Worm (Caenorhabditis elegans): Measurements from ENCODE around the gene ZK1127.5.

Gene ZK1127.5

ce11 chrII:7059274-7059757 is 8.8 kb downstream of the ZK1127.5 start (continued):
- TF ChIP-seq C34B4.2 (tag; optimal IDR thresholded peaks at IDR 0.05) (no peak), ceh-82 (tag; optimal IDR thresholded peaks at IDR 0.05) (no peak), nhr-71 (tag; optimal IDR thresholded peaks at IDR 0.05) (peak; percentile 91), hpl-2 (GFP tag; optimal IDR thresholded peaks at IDR 0.05) (no peak), snu-23 (GFP tag; optimal IDR thresholded peaks at IDR 0.05) (peak; percentile 69), mdl-1 (tag; optimal IDR thresholded peaks at IDR 0.05) (peak in 1 of 2 experiments; percentile 75), vab-15 (tag; optimal IDR thresholded peaks at IDR 0.05) (no peak), lin-13 (GFP tag; optimal IDR thresholded peaks at IDR 0.05) (no peak), unc-130 (tag; optimal IDR thresholded peaks at IDR 0.05) (no peak), nhr-90 (tag; optimal IDR thresholded peaks at IDR 0.05; ENCODE audit: poor library complexity) (peak; percentile 61), isw-1 (GFP tag; IDR thresholded peaks at IDR 0.05) (no peak), grh-1 (GFP tag; IDR thresholded peaks at IDR 0.05) (peak; percentile 46), elt-3 (tag; optimal IDR thresholded peaks at IDR 0.05) (peak in 3 of 6 experiments; percentile 53 to 79 (median 72)), alr-1 (tag; optimal IDR thresholded peaks at IDR 0.05; ENCODE audit: borderline replicate concordance) (no peak), lsy-2 (tag; optimal IDR thresholded peaks at IDR 0.05) (peak; percentile 6 to 54), pax-3 (tag; optimal IDR thresholded peaks at IDR 0.05) (no peak), egl-27 (tag; optimal IDR thresholded peaks at IDR 0.05) (no peak), skn-1 (tag; optimal IDR thresholded peaks at IDR 0.05) (peak; percentile 57), ets-5 (GFP tag; IDR thresholded peaks at IDR 0.05) (no peak), tbx-2 (tag; optimal IDR thresholded peaks at IDR 0.05) (peak; percentile 70), ama-1 (optimal IDR thresholded peaks at IDR 0.05) (no peak), zip-4 (GFP tag; optimal IDR thresholded peaks at IDR 0.05) (no peak), fkh-10 (GFP tag; optimal IDR thresholded peaks at IDR 0.05) (no peak), pqm-1 (tag; optimal IDR thresholded peaks at IDR 0.05) (no peak), efl-3 (GFP tag; optimal IDR thresholded peaks at IDR 0.05) (no peak), sup-37 (GFP tag; optimal IDR thresholded peaks at IDR 0.05) (no peak), nhr-237 (tag; optimal IDR thresholded peaks at IDR 0.05) (no peak), lir-3 (tag; optimal IDR thresholded peaks at IDR 0.05; ENCODE audit: poor library complexity) (peak; percentile 37), tlp-1 (tag; optimal IDR thresholded peaks at IDR 0.05) (no peak), nhr-19 (GFP tag; conservative IDR thresholded peaks at IDR 0.05) (peak; percentile 48; the same call in 1 of the 2 replicates), nhr-20 (tag; optimal IDR thresholded peaks at IDR 0.05) (peak; percentile 87), mab-9 (GFP tag; IDR thresholded peaks at IDR 0.05) (no peak), ces-1 (GFP tag; optimal IDR thresholded peaks at IDR 0.05) (no peak), dpl-1 (GFP tag; optimal IDR thresholded peaks at IDR 0.05) (peak in 2 of 3 experiments; percentile 32 to 36), elt-2 (tag; optimal IDR thresholded peaks at IDR 0.05) (peak; percentile 83), lin-14 (GFP tag; optimal IDR thresholded peaks at IDR 0.05) (peak; percentile 88), F16B12.6 (tag; optimal IDR thresholded peaks at IDR 0.05) (no peak), C16A3.4 (tag; optimal IDR thresholded peaks at IDR 0.05) (peak; percentile 18), hlh-4 (tag; optimal IDR thresholded peaks at IDR 0.05) (no peak), nhr-76 (tag; optimal IDR thresholded peaks at IDR 0.05) (no peak), ceh-8 (GFP tag; optimal IDR thresholded peaks at IDR 0.05) (no peak), nhr-12 (tag; optimal IDR thresholded peaks at IDR 0.05) (no peak), aly-2 (tag; optimal IDR thresholded peaks at IDR 0.05) (no peak), aha-1 (tag; optimal IDR thresholded peaks at IDR 0.05) (no peak), unc-98 (GFP tag; IDR thresholded peaks at IDR 0.05) (no peak), unc-30 (tag; optimal IDR thresholded peaks at IDR 0.05) (no peak), blmp-1 (tag; optimal IDR thresholded peaks at IDR 0.05) (peak; percentile 62), ztf-4 (tag; optimal IDR thresholded peaks at IDR 0.05) (peak; percentile 30), lin-39 (tag; optimal IDR thresholded peaks at IDR 0.05) (no peak), xbp-1 (tag; optimal IDR thresholded peaks at IDR 0.05) (no peak), sptf-1 (tag; optimal IDR thresholded peaks at IDR 0.05) (no peak), unc-86 (tag; optimal IDR thresholded peaks at IDR 0.05) (no peak), fos-1 (tag; optimal IDR thresholded peaks at IDR 0.05) (peak; percentile 14)

Measured in whole organism, L1 larva.